Worm (Caenorhabditis elegans) whole organism, L4 larva: ENCODE results near the gene K05F1.6.

Source experiments
- F49E8.2 ChIP-seq: sonication (generic microtip); optimal IDR thresholded peaks from 2 replicates; lab custom pipeline; 2016; ENCODE audit warnings: missing compliant biosample characterization, mild to moderate bottlenecking, missing genetic modification characterization, borderline replicate concordance
- R02D3.7 ChIP-seq: fragments of 150-350 bp; sonication (generic microtip); optimal IDR thresholded peaks from 3 replicates; lab custom pipeline; 2014; ENCODE audit warnings: missing biosample characterization, missing genetic modification characterization
- T20F7.1 ChIP-seq: fragments of 200-800 bp; sonication (Bioruptor generic); optimal IDR thresholded peaks from 2 replicates; lab custom pipeline; 2018; ENCODE audit warnings: mild to moderate bottlenecking, missing genetic modification characterization, missing compliant biosample characterization
- Y105C5A.15 ChIP-seq: fragments of 200-800 bp; sonication (Bioruptor generic); IDR thresholded peaks from 2 replicates; pipeline ENCODE4 v1.3.6; 2022; ENCODE audit warnings: missing genetic modification characterization, missing compliant biosample characterization
- aha-1 ChIP-seq: fragments of 150-350 bp; peaks from one replicate; lab custom pipeline; 2014; ENCODE audit warnings: missing biosample characterization, missing genetic modification characterization
- aly-2 ChIP-seq: sonication (generic microtip); optimal IDR thresholded peaks from 2 replicates; lab custom pipeline; 2018; ENCODE audit warnings: missing biosample characterization, missing genetic modification characterization
- ama-1 ChIP-seq: fragments of 150-350 bp; optimal IDR thresholded peaks from 2 replicates; lab custom pipeline; 2014; ENCODE audit warnings: inconsistent platforms, mixed read lengths
- attf-4 ChIP-seq: sonication (generic microtip); optimal IDR thresholded peaks from 3 replicates; lab custom pipeline; 2017; ENCODE audit warnings: missing biosample characterization, missing genetic modification characterization
- ceh-44 ChIP-seq: fragments of 200-800 bp; sonication (Bioruptor generic); IDR thresholded peaks from 2 replicates; pipeline ENCODE4 v1.3.6; 2022; ENCODE audit warnings: missing genetic modification reagents, missing genetic modification characterization, missing compliant biosample characterization
- ces-1 ChIP-seq: fragments of 150-350 bp; sonication (generic microtip); optimal IDR thresholded peaks from 4 replicates; lab custom pipeline; 2014; ENCODE audit warnings: missing biosample characterization, missing genetic modification reagents, missing genetic modification characterization
- ctbp-1 ChIP-seq: fragments of 200-800 bp; sonication (Bioruptor generic); IDR thresholded peaks from 2 replicates; pipeline ENCODE4 v1.3.6; 2022; ENCODE audit warnings: missing genetic modification reagents, missing genetic modification characterization, missing compliant biosample characterization
- duxl-1 ChIP-seq: sonication (generic microtip); optimal IDR thresholded peaks from 2 replicates; lab custom pipeline; 2016; ENCODE audit warnings: mild to moderate bottlenecking, missing genetic modification characterization, moderate library complexity, missing compliant biosample characterization; ENCODE audit not compliant: poor library complexity
- dve-1 ChIP-seq: sonication (generic microtip); optimal IDR thresholded peaks from 2 replicates; lab custom pipeline; 2017; ENCODE audit warnings: antibody characterized with exemption, mild to moderate bottlenecking, missing genetic modification characterization, missing compliant biosample characterization; ENCODE audit not compliant: insufficient read depth
- hif-1 ChIP-seq, 2 experiments: sonication (generic microtip); optimal IDR thresholded peaks; 2 replicates each; lab custom pipeline; 2016 to 2017; ENCODE audit warnings: missing compliant biosample characterization in 2 of 2, missing genetic modification characterization in 2 of 2, missing genetic modification reagents in 2 of 2, missing genotype in 2 of 2, mild to moderate bottlenecking in 1 of 2
- hlh-11 ChIP-seq: fragments of 200-800 bp; sonication (Bioruptor generic); optimal IDR thresholded peaks from 2 replicates; lab custom pipeline; 2018; ENCODE audit warnings: mild to moderate bottlenecking, missing genetic modification characterization, missing compliant biosample characterization
- hlh-30 ChIP-seq: sonication (generic microtip); optimal IDR thresholded peaks from 2 replicates; lab custom pipeline; 2017; ENCODE audit warnings: antibody characterized with exemption, mild to moderate bottlenecking, missing genetic modification characterization, missing compliant biosample characterization; ENCODE audit not compliant: insufficient read depth
- hmg-1.1 ChIP-seq: fragments of 200-800 bp; sonication (Bioruptor generic); IDR thresholded peaks from 2 replicates; pipeline ENCODE4 v1.3.6; 2022; ENCODE audit warnings: missing genetic modification reagents, missing genetic modification characterization, missing compliant biosample characterization
- jun-1 ChIP-seq: fragments of 150-350 bp; optimal IDR thresholded peaks from 2 replicates; lab custom pipeline; 2014; ENCODE audit warnings: missing biosample characterization, missing genetic modification reagents, missing genetic modification characterization
- lim-7 ChIP-seq: fragments of 200-800 bp; sonication (Bioruptor generic); IDR thresholded peaks from 2 replicates; pipeline ENCODE4 v1.3.6; 2022; ENCODE audit warnings: missing genetic modification characterization, missing compliant biosample characterization
- lin-1 ChIP-seq: fragments of 200-800 bp; sonication (Bioruptor generic); IDR thresholded peaks from 2 replicates; pipeline ENCODE4 v1.3.6; 2022; ENCODE audit warnings: missing genetic modification reagents, missing genetic modification characterization, missing compliant biosample characterization
- lin-15B ChIP-seq: fragments of 150-350 bp; sonication (generic microtip); optimal IDR thresholded peaks from 3 replicates; lab custom pipeline; 2014; ENCODE audit warnings: missing biosample characterization, missing genetic modification characterization
- lin-29 ChIP-seq: fragments of 200-800 bp; sonication (Bioruptor generic); IDR thresholded peaks from 2 replicates; pipeline ENCODE4 v1.3.6; 2022; ENCODE audit warnings: missing genetic modification reagents, missing genetic modification characterization, missing compliant biosample characterization
- lin-38 ChIP-seq: fragments of 200-800 bp; sonication (Bioruptor generic); IDR thresholded peaks from 2 replicates; pipeline ENCODE4 v1.3.6; 2022; ENCODE audit warnings: missing genetic modification reagents, missing genetic modification characterization, missing compliant biosample characterization
- lir-3 ChIP-seq: sonication (generic microtip); optimal IDR thresholded peaks from 2 replicates; lab custom pipeline; 2016; ENCODE audit warnings: mild to moderate bottlenecking, missing genetic modification characterization, missing compliant biosample characterization
- lsy-2 ChIP-seq, 2 experiments: fragments of 150-350 bp in 1 of 2; sonication (generic microtip) in 1 of 2; optimal IDR thresholded peaks; 2 replicates each; lab custom pipeline; 2014 to 2017; ENCODE audit warnings: missing biosample characterization in 2 of 2, missing genetic modification characterization in 2 of 2
- madf-5 ChIP-seq, 2 experiments: fragments of 200-800 bp; sonication (Bioruptor generic); IDR thresholded peaks; 2 replicates each; pipeline ENCODE4 v1.3.6; 2022; ENCODE audit warnings: missing compliant biosample characterization in 2 of 2, missing genetic modification characterization in 2 of 2
- madf-9 ChIP-seq: fragments of 200-800 bp; sonication (Bioruptor generic); conservative IDR thresholded peaks from 2 replicates; pipeline ENCODE4 v1.3.6; 2022; ENCODE audit warnings: missing genetic modification reagents, missing genetic modification characterization, missing compliant biosample characterization
- mdl-1 ChIP-seq, 2 experiments: fragments of 150-350 bp in 1 of 2; sonication (generic microtip) in 1 of 2; optimal IDR thresholded peaks; 2 replicates each; lab custom pipeline; 2014 to 2017; ENCODE audit warnings: missing biosample characterization in 2 of 2, missing genetic modification characterization in 2 of 2
- mes-2 ChIP-seq: sonication (generic microtip); optimal IDR thresholded peaks from 2 replicates; lab custom pipeline; 2016; ENCODE audit warnings: missing genotype, mild to moderate bottlenecking, missing genetic modification characterization, missing compliant biosample characterization; ENCODE audit not compliant: poor library complexity, severe bottlenecking
- mxl-2 ChIP-seq: fragments of 200-800 bp; sonication (Bioruptor generic); conservative IDR thresholded peaks from 2 replicates; pipeline ENCODE4 v1.3.6; 2022; ENCODE audit warnings: missing genetic modification reagents, missing genetic modification characterization, missing compliant biosample characterization
- nhr-11 ChIP-seq: fragments of 150-350 bp; optimal IDR thresholded peaks from 2 replicates; lab custom pipeline; 2014; ENCODE audit warnings: missing biosample characterization, missing genetic modification characterization
- nhr-237 ChIP-seq: sonication (generic microtip); optimal IDR thresholded peaks from 2 replicates; lab custom pipeline; 2017; ENCODE audit warnings: missing biosample characterization, missing genetic modification characterization
- nhr-28 ChIP-seq: fragments of 150-350 bp; optimal IDR thresholded peaks from 2 replicates; lab custom pipeline; 2014; ENCODE audit warnings: missing biosample characterization, missing genetic modification characterization
- nhr-42 ChIP-seq: fragments of 200-800 bp; sonication (Bioruptor generic); IDR thresholded peaks from 2 replicates; pipeline ENCODE4 v1.3.6; 2022; ENCODE audit warnings: missing genetic modification characterization, missing compliant biosample characterization
- nhr-48 ChIP-seq: sonication (generic microtip); optimal IDR thresholded peaks from 2 replicates; lab custom pipeline; 2016; ENCODE audit warnings: mild to moderate bottlenecking, missing genetic modification characterization, missing compliant biosample characterization
- nhr-6 ChIP-seq: fragments of 150-350 bp; optimal IDR thresholded peaks from 2 replicates; lab custom pipeline; 2014; ENCODE audit warnings: missing biosample characterization, missing genetic modification characterization
- php-3 ChIP-seq: fragments of 200-800 bp; sonication (Bioruptor generic); IDR thresholded peaks from 2 replicates; pipeline ENCODE4 v1.3.6; 2022; ENCODE audit warnings: missing genetic modification reagents, missing genetic modification characterization, missing compliant biosample characterization
- rbr-2 ChIP-seq: sonication (generic microtip); optimal IDR thresholded peaks from 2 replicates; lab custom pipeline; 2016; ENCODE audit warnings: missing genotype, missing genetic modification characterization, missing compliant biosample characterization
- sdz-12 ChIP-seq: fragments of 200-800 bp; sonication (Bioruptor generic); optimal IDR thresholded peaks from 2 replicates; lab custom pipeline; 2018; ENCODE audit warnings: mild to moderate bottlenecking, missing genetic modification characterization, missing compliant biosample characterization
- set-16 ChIP-seq: fragments of 200-800 bp; sonication (Bioruptor generic); IDR thresholded peaks from 2 replicates; pipeline ENCODE4 v1.3.6; 2022; ENCODE audit warnings: missing genetic modification reagents, missing genetic modification characterization, missing compliant biosample characterization
- spr-1 ChIP-seq: sonication (generic microtip); optimal IDR thresholded peaks from 2 replicates; lab custom pipeline; 2016; ENCODE audit warnings: mild to moderate bottlenecking, missing genetic modification characterization, missing compliant biosample characterization
- spr-3 ChIP-seq: fragments of 200-800 bp; sonication (Bioruptor generic); optimal IDR thresholded peaks from 2 replicates; lab custom pipeline; 2018; ENCODE audit warnings: mild to moderate bottlenecking, missing genetic modification characterization, missing compliant biosample characterization
- unc-62 ChIP-seq, 3 experiments: fragments of 150-350 bp in 1 of 3; sonication (generic microtip); optimal IDR thresholded peaks in 2 of 3; peaks in 1 of 3; 1 replicate in 1 of 3; 2 replicates in 2 of 3; lab custom pipeline; 2014 to 2017; ENCODE audit warnings: missing biosample characterization in 3 of 3, missing genetic modification characterization in 3 of 3, missing genetic modification reagents in 3 of 3, missing genotype in 1 of 3
- zag-1 ChIP-seq: fragments of 150-350 bp; optimal IDR thresholded peaks from 2 replicates; lab custom pipeline; 2014; ENCODE audit warnings: missing biosample characterization, missing genetic modification characterization
- zfp-3 ChIP-seq: fragments of 200-800 bp; sonication (Bioruptor generic); conservative IDR thresholded peaks from 2 replicates; pipeline ENCODE4 v1.3.6; 2022; ENCODE audit warnings: missing genetic modification reagents, missing genetic modification characterization, missing compliant biosample characterization
- zip-11 ChIP-seq: fragments of 200-800 bp; sonication (Bioruptor generic); IDR thresholded peaks from 2 replicates; pipeline ENCODE4 v1.3.6; 2022; ENCODE audit warnings: missing genetic modification characterization, missing compliant biosample characterization

The K05F1.6 gene

DNA sequence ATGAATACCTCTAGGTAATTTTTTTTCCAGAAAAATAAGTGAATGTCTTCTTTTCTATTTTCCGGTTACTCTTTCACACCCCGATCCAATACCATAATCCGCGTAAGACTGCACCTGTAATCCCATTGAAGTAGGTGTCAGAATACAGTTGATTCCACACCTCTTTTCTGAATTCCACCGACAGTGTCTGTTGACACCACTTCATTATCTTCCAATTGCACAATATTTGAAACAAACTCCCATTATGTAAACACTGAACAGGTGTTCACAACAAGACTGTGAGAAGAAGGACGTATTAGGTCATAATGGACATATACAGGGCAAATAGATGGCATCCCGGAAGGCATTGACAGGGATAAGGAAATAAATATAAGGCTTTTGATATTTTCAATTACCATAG, 4.9 kb upstream of the K05F1.6 start:
- no peak for TF ChIP-seq lim-7 (GFP tag; lab: Robert Waterston, UW)
- no peak for TF ChIP-seq F49E8.2 (tag; lab: Kevin White, UChicago)
- no peak for TF ChIP-seq aly-2
- no peak for TF ChIP-seq jun-1 (tag; lab: Kevin White, UChicago)
- no peak for TF ChIP-seq ces-1 (GFP tag; lab: Kevin White, UChicago)
- TF ChIP-seq nhr-48: no peak
- TF ChIP-seq hlh-30 (tag; lab: Kevin White, UChicago): no peak
- no peak for TF ChIP-seq ceh-44 (GFP tag; lab: Robert Waterston, UW)
- no peak for TF ChIP-seq hmg-1.1 (GFP tag; lab: Robert Waterston, UW)
- TF ChIP-seq sdz-12 (GFP tag; lab: Kevin White, UChicago): no peak
- no peak for TF ChIP-seq zip-11 (GFP tag; lab: Robert Waterston, UW)
- no peak for TF ChIP-seq aha-1 (tag; lab: Kevin White, UChicago)
- TF ChIP-seq ctbp-1 (GFP tag; lab: Robert Waterston, UW): no peak
- TF ChIP-seq spr-3: no peak
- TF ChIP-seq nhr-237 (tag; lab: Kevin White, UChicago): no peak
- TF ChIP-seq hif-1 (tag; optimal IDR thresholded peaks at IDR 0.05; lab: Kevin White, UChicago): no peak
- TF ChIP-seq madf-9 (GFP tag; lab: Robert Waterston, UW): no peak
- no peak for TF ChIP-seq madf-5 (GFP tag; IDR thresholded peaks at IDR 0.05; lab: Robert Waterston, UW)
- TF ChIP-seq lin-1 (GFP tag; lab: Robert Waterston, UW): no peak

- TF ChIP-seq Y105C5A.15 (GFP tag; lab: Robert Waterston, UW) (no peak), spr-1 (no peak), T20F7.1 (GFP tag; lab: Kevin White, UChicago) (no peak), aha-1 (tag; lab: Kevin White, UChicago) (peak; percentile 29), nhr-28 (no peak), ces-1 (GFP tag; lab: Kevin White, UChicago) (no peak), unc-62 (GFP tag; optimal IDR thresholded peaks at IDR 0.05 in 1 of 2; lab: Kevin White, UChicago) (peak in 1 of 2 experiments; percentile 0), unc-62 (tag; optimal IDR thresholded peaks at IDR 0.05; lab: Kevin White, UChicago) (no peak), madf-9 (GFP tag; lab: Robert Waterston, UW) (no peak), lsy-2 (tag; optimal IDR thresholded peaks at IDR 0.05; lab: Kevin White, UChicago) (peak in 1 of 2 experiments; percentile 30), zip-11 (GFP tag; lab: Robert Waterston, UW) (no peak), hlh-11 (tag; lab: Kevin White, UChicago) (peak; percentile 50), php-3 (GFP tag; lab: Robert Waterston, UW) (no peak), lin-29 (GFP tag; lab: Robert Waterston, UW) (no peak), lin-15B (tag; lab: Kevin White, UChicago) (no peak), hif-1 (tag; optimal IDR thresholded peaks at IDR 0.05; lab: Kevin White, UChicago) (no peak), dve-1 (tag; lab: Kevin White, UChicago) (no peak), ama-1 (lab: Kevin White, UChicago) (no peak), zag-1 (tag; lab: Kevin White, UChicago) (no peak), attf-4 (tag; lab: Kevin White, UChicago) (no peak), lir-3 (tag; lab: Kevin White, UChicago) (no peak), lin-38 (GFP tag; lab: Robert Waterston, UW) (no peak), nhr-42 (GFP tag; lab: Robert Waterston, UW) (no peak), hmg-1.1 (GFP tag; lab: Robert Waterston, UW) (peak; percentile 47), mxl-2 (no peak), rbr-2 (no peak), F49E8.2 (tag; lab: Kevin White, UChicago) (no peak), R02D3.7 (tag; lab: Kevin White, UChicago) (no peak), nhr-11 (tag; lab: Kevin White, UChicago) (peak; percentile 11), mdl-1 (tag; optimal IDR thresholded peaks at IDR 0.05; lab: Kevin White, UChicago) (no peak), nhr-6 (tag; lab: Kevin White, UChicago) (no peak), zfp-3 (GFP tag; lab: Robert Waterston, UW) (no peak), ctbp-1 (GFP tag; lab: Robert Waterston, UW) (no peak), duxl-1 (tag; lab: Kevin White, UChicago) (no peak), mes-2 (tag; lab: Kevin White, UChicago) (peak; percentile 37), set-16 (GFP tag; lab: Robert Waterston, UW) (no peak)
These were observed 2.5 kb upstream of the K05F1.6 start for ce11 chrII:5779866-5780265.
